Worm (Caenorhabditis elegans) whole organism, L2 larva: ENCODE results near the gene Y48A6B.3.
"Not testable (repeated sequence)": the region's sequence is repeated elsewhere in the genome, so short reads cannot be mapped to it uniquely, and the experiment has no call there.

ENCODE experiments used
- C34F6.9 ChIP-seq: fragments of 150-350 bp; optimal IDR thresholded peaks from 2 replicates; lab custom pipeline; 2014; ENCODE audit warnings: missing biosample characterization, missing genetic modification characterization
- F13H6.1 ChIP-seq: sonication (generic microtip); optimal IDR thresholded peaks from 2 replicates; lab custom pipeline; 2016; ENCODE audit warnings: missing genetic modification characterization, missing compliant biosample characterization
- R02D3.7 ChIP-seq: fragments of 150-350 bp; optimal IDR thresholded peaks from 2 replicates; lab custom pipeline; 2014; ENCODE audit warnings: missing biosample characterization, missing genetic modification characterization
- Y55F3AM.14 ChIP-seq: fragments of 200-800 bp; sonication (Bioruptor generic); optimal IDR thresholded peaks from 2 replicates; lab custom pipeline; 2018; ENCODE audit warnings: mild to moderate bottlenecking, missing genetic modification characterization, missing compliant biosample characterization
- ZK546.5 ChIP-seq: sonication (generic microtip); optimal IDR thresholded peaks from 2 replicates; lab custom pipeline; 2017; ENCODE audit warnings: missing biosample characterization, missing genetic modification characterization
- alr-1 ChIP-seq: fragments of 150-350 bp; optimal IDR thresholded peaks from 2 replicates; lab custom pipeline; 2014; ENCODE audit warnings: missing biosample characterization, missing genetic modification characterization
- aly-2 ChIP-seq: fragments of 150-350 bp; optimal IDR thresholded peaks from 2 replicates; lab custom pipeline; 2014; ENCODE audit warnings: missing biosample characterization, missing genetic modification characterization
- ama-1 ChIP-seq: fragments of 150-350 bp; optimal IDR thresholded peaks from 2 replicates; lab custom pipeline; 2018; ENCODE audit warnings: inconsistent platforms
- blmp-1 ChIP-seq: sonication (generic microtip); optimal IDR thresholded peaks from 2 replicates; lab custom pipeline; 2017; ENCODE audit warnings: missing genetic modification characterization, mild to moderate bottlenecking, missing compliant biosample characterization, antibody characterized with exemption, moderate library complexity; ENCODE audit not compliant: insufficient read depth
- ceh-16 ChIP-seq: fragments of 150-350 bp; optimal IDR thresholded peaks from 2 replicates; lab custom pipeline; 2014; ENCODE audit warnings: missing biosample characterization, missing genetic modification characterization
- ceh-82 ChIP-seq: fragments of 150-350 bp; optimal IDR thresholded peaks from 2 replicates; lab custom pipeline; 2014; ENCODE audit warnings: missing biosample characterization, missing genetic modification characterization
- crh-2 ChIP-seq: sonication (generic microtip); optimal IDR thresholded peaks from 2 replicates; lab custom pipeline; 2017; ENCODE audit warnings: missing biosample characterization, missing genetic modification characterization
- dmd-4 ChIP-seq: sonication (generic microtip); optimal IDR thresholded peaks from 2 replicates; lab custom pipeline; 2017; ENCODE audit warnings: missing biosample characterization, missing genetic modification characterization
- egl-27 ChIP-seq: sonication (generic microtip); optimal IDR thresholded peaks from 3 replicates; lab custom pipeline; 2017; ENCODE audit warnings: missing biosample characterization, missing genetic modification reagents, missing genetic modification characterization
- elt-1 ChIP-seq: fragments of 150-350 bp; optimal IDR thresholded peaks from 2 replicates; lab custom pipeline; 2014; ENCODE audit warnings: missing biosample characterization, missing genetic modification characterization
- elt-3 ChIP-seq: sonication (generic microtip); optimal IDR thresholded peaks from 2 replicates; lab custom pipeline; 2017; ENCODE audit warnings: missing biosample characterization, missing genetic modification characterization
- fos-1 ChIP-seq: fragments of 150-350 bp; optimal IDR thresholded peaks from 2 replicates; lab custom pipeline; 2014; ENCODE audit warnings: missing biosample characterization, missing genetic modification characterization
- gmeb-1 ChIP-seq: fragments of 150-350 bp; optimal IDR thresholded peaks from 2 replicates; lab custom pipeline; 2014; ENCODE audit warnings: missing biosample characterization, missing genetic modification characterization
- lin-11 ChIP-seq: fragments of 150-350 bp; sonication (generic microtip); optimal IDR thresholded peaks from 2 replicates; lab custom pipeline; 2014; ENCODE audit warnings: missing biosample characterization, missing genetic modification characterization, inconsistent platforms, mixed read lengths
- lin-13 ChIP-seq: fragments of 150-350 bp; optimal IDR thresholded peaks from 2 replicates; lab custom pipeline; 2014; ENCODE audit warnings: missing biosample characterization, missing genetic modification reagents, missing genetic modification characterization
- lin-39 ChIP-seq: fragments of 150-350 bp; optimal IDR thresholded peaks from 2 replicates; lab custom pipeline; 2014; ENCODE audit warnings: missing biosample characterization, missing genetic modification reagents, missing genetic modification characterization
- mab-5 ChIP-seq: fragments of 150-350 bp; optimal IDR thresholded peaks from 2 replicates; lab custom pipeline; 2014; ENCODE audit warnings: missing biosample characterization, missing genetic modification characterization
- mbf-1 ChIP-seq: sonication (generic microtip); optimal IDR thresholded peaks from 2 replicates; lab custom pipeline; 2017; ENCODE audit warnings: missing biosample characterization, missing genetic modification characterization
- mdl-1 ChIP-seq, 2 experiments: fragments of 150-350 bp in 1 of 2; sonication (generic microtip) in 1 of 2; optimal IDR thresholded peaks; 2 replicates each; lab custom pipeline; 2017; ENCODE audit warnings: missing biosample characterization in 2 of 2, missing genetic modification characterization in 2 of 2
- nhr-10 ChIP-seq: sonication (generic microtip); optimal IDR thresholded peaks from 2 replicates; lab custom pipeline; 2017; ENCODE audit warnings: missing biosample characterization, missing genetic modification characterization
- nhr-11 ChIP-seq: fragments of 150-350 bp; optimal IDR thresholded peaks from 2 replicates; lab custom pipeline; 2014; ENCODE audit warnings: missing biosample characterization, missing genetic modification characterization
- nhr-12 ChIP-seq: fragments of 150-350 bp; optimal IDR thresholded peaks from 2 replicates; lab custom pipeline; 2014; ENCODE audit warnings: missing biosample characterization, missing genetic modification characterization
- nhr-129 ChIP-seq: fragments of 150-350 bp; optimal IDR thresholded peaks from 2 replicates; lab custom pipeline; 2014; ENCODE audit warnings: missing biosample characterization, missing genetic modification characterization
- nhr-23 ChIP-seq: fragments of 150-350 bp; optimal IDR thresholded peaks from 2 replicates; lab custom pipeline; 2014; ENCODE audit warnings: missing biosample characterization, missing genetic modification reagents, missing genetic modification characterization
- nhr-237 ChIP-seq: fragments of 150-350 bp; optimal IDR thresholded peaks from 2 replicates; lab custom pipeline; 2014; ENCODE audit warnings: missing biosample characterization, missing genetic modification characterization
- nhr-25 ChIP-seq: fragments of 150-350 bp; sonication (generic microtip); optimal IDR thresholded peaks from 3 replicates; lab custom pipeline; 2014; ENCODE audit warnings: missing biosample characterization, missing genetic modification characterization
- nhr-6 ChIP-seq: fragments of 150-350 bp; optimal IDR thresholded peaks from 2 replicates; lab custom pipeline; 2014; ENCODE audit warnings: missing biosample characterization, missing genetic modification characterization
- nhr-77 ChIP-seq: fragments of 150-350 bp; optimal IDR thresholded peaks from 2 replicates; lab custom pipeline; 2014; ENCODE audit warnings: missing biosample characterization, missing genetic modification characterization
- sem-4 ChIP-seq: fragments of 150-350 bp; optimal IDR thresholded peaks from 2 replicates; lab custom pipeline; 2014; ENCODE audit warnings: missing biosample characterization, missing genetic modification reagents, missing genetic modification characterization
- skn-1 ChIP-seq: sonication (generic microtip); optimal IDR thresholded peaks from 2 replicates; lab custom pipeline; 2017; ENCODE audit warnings: missing biosample characterization, missing genetic modification characterization
- sma-3 ChIP-seq: sonication (generic microtip); optimal IDR thresholded peaks from 2 replicates; lab custom pipeline; 2016; ENCODE audit warnings: missing genetic modification reagents, missing genetic modification characterization, missing compliant biosample characterization
- sma-9 ChIP-seq, 2 experiments: fragments of 150-350 bp in 1 of 2; sonication (generic microtip) in 1 of 2; optimal IDR thresholded peaks; 2 replicates each; lab custom pipeline; 2014 to 2016; ENCODE audit warnings: missing genetic modification characterization in 2 of 2, mild to moderate bottlenecking in 1 of 2, missing biosample characterization in 1 of 2, missing compliant biosample characterization in 1 of 2, missing genetic modification reagents in 1 of 2, moderate library complexity in 1 of 2
- unc-55 ChIP-seq: fragments of 150-350 bp; sonication (generic microtip); optimal IDR thresholded peaks from 3 replicates; lab custom pipeline; 2014; ENCODE audit warnings: missing biosample characterization, missing genetic modification reagents, missing genetic modification characterization
- unc-62 ChIP-seq: fragments of 150-350 bp; optimal IDR thresholded peaks from 2 replicates; lab custom pipeline; 2014; ENCODE audit warnings: missing biosample characterization, missing genetic modification reagents, missing genetic modification characterization
- zag-1 ChIP-seq: fragments of 150-350 bp; optimal IDR thresholded peaks from 2 replicates; lab custom pipeline; 2014; ENCODE audit warnings: missing biosample characterization, missing genetic modification characterization
- ztf-1 ChIP-seq: fragments of 200-800 bp; sonication (Bioruptor generic); conservative IDR thresholded peaks from 2 replicates; pipeline ENCODE4 v1.3.6; 2022; ENCODE audit warnings: missing genetic modification characterization, missing compliant biosample characterization
- ztf-11 ChIP-seq: sonication (generic microtip); optimal IDR thresholded peaks from 2 replicates; lab custom pipeline; 2017; ENCODE audit warnings: missing biosample characterization, missing genetic modification characterization
- ztf-4 ChIP-seq: fragments of 150-350 bp; optimal IDR thresholded peaks from 2 replicates; lab custom pipeline; 2014; ENCODE audit warnings: missing biosample characterization, missing genetic modification characterization

Gene Y48A6B.3

ce11 chrIII:11029337-11029736 lies 21.3 kb downstream of the Y48A6B.3 start, which contains the start of gene Y48A6B.8:
Y48A6B.8 (minus strand) TSS chrIII:11029437.
- not testable (repeated sequence) for TF ChIP-seq nhr-11, egl-27, ztf-4 (tag; lab: Kevin White, UChicago)
- TF ChIP-seq, all 48 proteins: peak for 0; not testable (repeated sequence) for 48

DNA sequence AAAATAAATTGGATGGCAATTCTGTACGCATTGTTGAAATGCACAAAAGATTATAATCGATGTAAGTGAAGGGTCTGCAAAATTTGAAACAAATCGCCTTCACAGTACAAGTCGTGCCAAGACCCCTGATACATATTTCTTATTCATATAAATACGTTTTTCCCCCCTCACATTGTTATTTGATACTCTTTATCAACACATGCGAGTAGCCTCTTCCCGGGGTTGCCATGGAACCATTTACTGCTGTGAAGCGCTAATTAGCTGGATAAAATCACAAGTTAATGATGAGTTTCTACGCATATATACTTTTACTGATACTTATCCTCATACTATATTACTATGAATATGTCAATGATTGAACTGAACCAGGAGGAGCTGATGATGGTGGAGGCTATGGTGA lies 23.3 kb downstream of the Y48A6B.3 start, which contains the start of gene Y48A6B.14:
Gene Y48A6B.14, plus strand, starts transcription at position 301 of the 400 bp plus-strand sequence.
- TF ChIP-seq nhr-237 (tag; lab: Kevin White, UChicago) (no peak), egl-27 (tag; lab: Kevin White, UChicago) (no peak), mbf-1 (tag; lab: Kevin White, UChicago) (no peak), mdl-1 (tag; optimal IDR thresholded peaks at IDR 0.05; lab: Kevin White, UChicago) (no peak), nhr-11 (tag; lab: Kevin White, UChicago) (no peak), nhr-25 (tag; lab: Kevin White, UChicago) (no peak), ztf-11 (tag; lab: Kevin White, UChicago) (no peak), lin-39 (no peak), nhr-23 (tag; lab: Kevin White, UChicago) (no peak), nhr-10 (no peak), fos-1 (no peak), R02D3.7 (no peak), ZK546.5 (tag; lab: Kevin White, UChicago) (no peak), ztf-1 (GFP tag; lab: Robert Waterston, UW) (no peak), ceh-16 (no peak)
- TF ChIP-seq, all 48 proteins: peak for 0

DNA sequence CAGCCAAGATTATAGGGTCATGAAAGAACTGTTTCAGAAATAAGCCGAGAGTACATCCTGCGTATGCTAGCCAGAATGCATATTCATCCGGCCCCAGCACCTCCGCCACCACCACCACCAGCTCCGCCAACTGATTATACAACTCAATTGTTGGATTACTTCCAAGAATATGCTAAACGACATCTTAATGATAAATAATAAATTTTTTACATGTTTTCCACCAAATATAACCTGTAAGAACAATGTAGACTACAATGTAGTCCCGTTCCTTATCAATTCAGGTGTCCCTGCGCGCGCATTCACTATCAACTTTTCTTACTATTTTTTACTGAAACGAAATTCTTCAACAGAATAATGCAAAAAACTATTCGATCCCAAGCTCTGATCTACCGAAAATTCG lies 24.9 kb downstream of the Y48A6B.3 start, which contains the start of gene Y48A6B.9:
Gene Y48A6B.9, plus strand, starts transcription at position 301 of the 400 bp plus-strand sequence.
- TF ChIP-seq Y55F3AM.14 (GFP tag; lab: Kevin White, UChicago): no peak
- no peak for TF ChIP-seq dmd-4 (tag; lab: Kevin White, UChicago)
- no peak for TF ChIP-seq ceh-82 (tag; lab: Kevin White, UChicago)
- no peak for TF ChIP-seq R02D3.7
- TF ChIP-seq unc-62 (GFP tag; lab: Kevin White, UChicago): no peak
- TF ChIP-seq nhr-129 (tag; lab: Kevin White, UChicago): no peak
- TF ChIP-seq fos-1: no peak
- no peak for TF ChIP-seq skn-1
- TF ChIP-seq mab-5: no peak
- no peak for TF ChIP-seq egl-27 (tag; lab: Kevin White, UChicago)
- no peak for TF ChIP-seq nhr-237 (tag; lab: Kevin White, UChicago)
- no peak for TF ChIP-seq C34F6.9
- no peak for TF ChIP-seq zag-1 (tag; lab: Kevin White, UChicago)
- no peak for TF ChIP-seq ama-1 (lab: Kevin White, UChicago)
- TF ChIP-seq nhr-25 (tag; lab: Kevin White, UChicago): no peak
- no peak for TF ChIP-seq ztf-1 (GFP tag; lab: Robert Waterston, UW)
- TF ChIP-seq alr-1 (tag; lab: Kevin White, UChicago): no peak
- no peak for TF ChIP-seq lin-13 (GFP tag; lab: Kevin White, UChicago)

- TF ChIP-seq nhr-11 (tag; lab: Kevin White, UChicago) (no peak), zag-1 (tag; lab: Kevin White, UChicago) (no peak), Y55F3AM.14 (GFP tag; lab: Kevin White, UChicago) (no peak), dmd-4 (tag; lab: Kevin White, UChicago) (no peak), ceh-82 (tag; lab: Kevin White, UChicago) (no peak), elt-3 (no peak), alr-1 (tag; lab: Kevin White, UChicago) (no peak), sma-3 (GFP tag; lab: Kevin White, UChicago) (peak; percentile 53), blmp-1 (tag; lab: Kevin White, UChicago) (peak; percentile 26), sma-9 (GFP tag; optimal IDR thresholded peaks at IDR 0.05; lab: Kevin White, UChicago) (no peak), sma-9 (tag; optimal IDR thresholded peaks at IDR 0.05; lab: Kevin White, UChicago) (no peak), C34F6.9 (peak; percentile 77), unc-62 (GFP tag; lab: Kevin White, UChicago) (no peak), nhr-12 (peak; percentile 45), fos-1 (peak; percentile 14), mab-5 (peak; percentile 73), nhr-25 (tag; lab: Kevin White, UChicago) (peak; percentile 66), mdl-1 (tag; optimal IDR thresholded peaks at IDR 0.05; lab: Kevin White, UChicago) (no peak), nhr-237 (tag; lab: Kevin White, UChicago) (no peak), crh-2 (peak; percentile 67), nhr-6 (peak; percentile 35), unc-55 (GFP tag; lab: Kevin White, UChicago) (peak; percentile 78), nhr-10 (no peak), skn-1 (no peak), gmeb-1 (tag; lab: Kevin White, UChicago) (peak; percentile 85), mbf-1 (tag; lab: Kevin White, UChicago) (no peak), elt-1 (no peak), nhr-77 (tag; lab: Kevin White, UChicago) (no peak), lin-13 (GFP tag; lab: Kevin White, UChicago) (peak; percentile 66), nhr-129 (tag; lab: Kevin White, UChicago) (peak; percentile 55), F13H6.1 (tag; lab: Kevin White, UChicago) (peak; percentile 60), sem-4 (tag; lab: Kevin White, UChicago) (peak; percentile 7), egl-27 (tag; lab: Kevin White, UChicago) (peak; percentile 63), ztf-11 (tag; lab: Kevin White, UChicago) (no peak), aly-2 (no peak), ama-1 (lab: Kevin White, UChicago) (peak; percentile 6), lin-11 (tag; lab: Kevin White, UChicago) (peak; percentile 67)
Measured at ce11 chrIII:11036132-11036531, 28.1 kb downstream of the Y48A6B.3 start.
